Worm (Caenorhabditis elegans) whole organism, L1 larva: Measurements from ENCODE around the gene Y39B6A.5.

Experiments
- C04F5.9 ChIP-seq: sonication (generic microtip); optimal IDR thresholded peaks from 2 replicates; lab custom pipeline; 2016; ENCODE audit warnings: missing genetic modification characterization, missing compliant biosample characterization
- C16A3.4 ChIP-seq: fragments of 150-350 bp; optimal IDR thresholded peaks from 2 replicates; lab custom pipeline; 2014; ENCODE audit warnings: missing biosample characterization, missing genetic modification characterization
- F16B12.6 ChIP-seq: fragments of 150-350 bp; optimal IDR thresholded peaks from 2 replicates; lab custom pipeline; 2014; ENCODE audit warnings: missing biosample characterization, missing genetic modification characterization
- Y116A8C.19 ChIP-seq: sonication (generic microtip); optimal IDR thresholded peaks from 2 replicates; lab custom pipeline; 2016; ENCODE audit warnings: missing compliant biosample characterization, missing genetic modification characterization, borderline replicate concordance
- aly-2 ChIP-seq: fragments of 150-350 bp; optimal IDR thresholded peaks from 2 replicates; lab custom pipeline; 2014; ENCODE audit warnings: missing biosample characterization, missing genetic modification characterization
- blmp-1 ChIP-seq: fragments of 150-350 bp; optimal IDR thresholded peaks from 2 replicates; lab custom pipeline; 2014; ENCODE audit warnings: missing biosample characterization, missing genetic modification characterization
- ceh-82 ChIP-seq, 3 experiments: fragments of 150-350 bp in 1 of 3; sonication (generic microtip) in 2 of 3; optimal IDR thresholded peaks; 2 replicates each; lab custom pipeline; 2014 to 2017; ENCODE audit warnings: missing biosample characterization in 3 of 3, missing genetic modification characterization in 3 of 3
- ceh-90 ChIP-seq: sonication (generic microtip); optimal IDR thresholded peaks from 2 replicates; lab custom pipeline; 2016; ENCODE audit warnings: missing genetic modification characterization, missing compliant biosample characterization
- ces-1 ChIP-seq: fragments of 150-350 bp; optimal IDR thresholded peaks from 2 replicates; lab custom pipeline; 2014; ENCODE audit warnings: missing biosample characterization, missing genetic modification reagents, missing genetic modification characterization
- dpl-1 ChIP-seq, 3 experiments: fragments of 150-350 bp in 2 of 3; sonication (generic microtip) in 1 of 3; optimal IDR thresholded peaks; 2 replicates each; lab custom pipeline; 2014 to 2017; ENCODE audit warnings: missing biosample characterization in 3 of 3, missing genetic modification characterization in 3 of 3, missing genetic modification reagents in 3 of 3
- efl-1 ChIP-seq, 4 experiments: fragments of 150-350 bp; optimal IDR thresholded peaks in 3 of 4; peaks in 1 of 4; 1 replicate in 1 of 4; 2 replicates in 3 of 4; lab custom pipeline; 2014; ENCODE audit warnings: missing biosample characterization in 2 of 4, missing genetic modification characterization in 2 of 4, missing genetic modification reagents in 2 of 4
- elt-2 ChIP-seq: sonication (generic microtip); optimal IDR thresholded peaks from 2 replicates; lab custom pipeline; 2016; ENCODE audit warnings: missing genetic modification characterization, mild to moderate bottlenecking, inconsistent platforms, missing compliant biosample characterization, missing genetic modification reagents
- elt-3 ChIP-seq, 6 experiments: fragments of 150-350 bp in 1 of 6; sonication (generic microtip); optimal IDR thresholded peaks; 2 replicates each; lab custom pipeline; 2017 to 2018; ENCODE audit warnings: missing biosample characterization in 6 of 6, missing genetic modification characterization in 6 of 6, inconsistent platforms in 1 of 6
- fkh-10 ChIP-seq: sonication (generic microtip); optimal IDR thresholded peaks from 2 replicates; lab custom pipeline; 2017; ENCODE audit warnings: missing biosample characterization, missing genetic modification reagents, missing genetic modification characterization
- fkh-4 ChIP-seq: sonication (generic microtip); optimal IDR thresholded peaks from 2 replicates; lab custom pipeline; 2016; ENCODE audit warnings: missing compliant biosample characterization, missing genetic modification characterization, borderline replicate concordance
- fkh-8 ChIP-seq: sonication (generic microtip); optimal IDR thresholded peaks from 2 replicates; lab custom pipeline; 2016; ENCODE audit warnings: mild to moderate bottlenecking, missing genetic modification characterization, missing compliant biosample characterization
- grh-1 ChIP-seq: fragments of 200-800 bp; sonication (Bioruptor generic); IDR thresholded peaks from 2 replicates; pipeline ENCODE4 v1.3.6; 2022; ENCODE audit warnings: missing genetic modification reagents, missing genetic modification characterization, missing compliant biosample characterization
- hlh-4 ChIP-seq: sonication (generic microtip); optimal IDR thresholded peaks from 2 replicates; lab custom pipeline; 2016; ENCODE audit warnings: mild to moderate bottlenecking, missing genetic modification characterization, missing compliant biosample characterization
- hpl-2 ChIP-seq: fragments of 150-350 bp; optimal IDR thresholded peaks from 2 replicates; lab custom pipeline; 2014; ENCODE audit warnings: missing biosample characterization, missing genetic modification reagents, missing genetic modification characterization
- irx-1 ChIP-seq: sonication (generic microtip); optimal IDR thresholded peaks from 2 replicates; lab custom pipeline; 2016; ENCODE audit warnings: missing genetic modification characterization, missing compliant biosample characterization
- lin-14 ChIP-seq: fragments of 200-800 bp; sonication (Bioruptor generic); optimal IDR thresholded peaks from 2 replicates; lab custom pipeline; 2018; ENCODE audit warnings: mild to moderate bottlenecking, missing genetic modification characterization, moderate library complexity, missing compliant biosample characterization
- lin-15B ChIP-seq: fragments of 150-350 bp; sonication (generic microtip); optimal IDR thresholded peaks from 3 replicates; lab custom pipeline; 2014; ENCODE audit warnings: missing biosample characterization, missing genetic modification characterization
- lin-35 ChIP-seq, 2 experiments: fragments of 150-350 bp; optimal IDR thresholded peaks; 2 replicates each; lab custom pipeline; 2014; ENCODE audit warnings: missing biosample characterization in 2 of 2, missing genetic modification characterization in 2 of 2, missing genetic modification reagents in 2 of 2
- lin-39 ChIP-seq: fragments of 150-350 bp; optimal IDR thresholded peaks from 2 replicates; lab custom pipeline; 2014; ENCODE audit warnings: missing biosample characterization, missing genetic modification reagents, missing genetic modification characterization
- lsy-2 ChIP-seq, 2 experiments: fragments of 150-350 bp; optimal IDR thresholded peaks; 2 replicates each; lab custom pipeline; 2014; ENCODE audit warnings: missing biosample characterization in 2 of 2, missing genetic modification characterization in 2 of 2
- mef-2 ChIP-seq: fragments of 150-350 bp; optimal IDR thresholded peaks from 2 replicates; lab custom pipeline; 2014; ENCODE audit warnings: missing biosample characterization, missing genetic modification characterization
- mep-1 ChIP-seq: fragments of 150-350 bp; optimal IDR thresholded peaks from 2 replicates; lab custom pipeline; 2014; ENCODE audit warnings: missing biosample characterization, missing genetic modification characterization
- nhr-12 ChIP-seq: sonication (generic microtip); optimal IDR thresholded peaks from 2 replicates; lab custom pipeline; 2017; ENCODE audit warnings: missing biosample characterization, missing genetic modification characterization
- nhr-237 ChIP-seq: fragments of 150-350 bp; optimal IDR thresholded peaks from 2 replicates; lab custom pipeline; 2014; ENCODE audit warnings: missing biosample characterization, missing genetic modification characterization
- nhr-28 ChIP-seq: fragments of 150-350 bp; optimal IDR thresholded peaks from 2 replicates; lab custom pipeline; 2014; ENCODE audit warnings: missing biosample characterization, missing genetic modification characterization
- nhr-47 ChIP-seq: sonication (generic microtip); optimal IDR thresholded peaks from 2 replicates; lab custom pipeline; 2016; ENCODE audit warnings: mild to moderate bottlenecking, missing genetic modification characterization, moderate library complexity, missing compliant biosample characterization
- nhr-76 ChIP-seq: sonication (generic microtip); optimal IDR thresholded peaks from 2 replicates; lab custom pipeline; 2017; ENCODE audit warnings: missing biosample characterization, missing genetic modification characterization
- nhr-77 ChIP-seq: fragments of 150-350 bp; optimal IDR thresholded peaks from 2 replicates; lab custom pipeline; 2014; ENCODE audit warnings: missing biosample characterization, missing genetic modification characterization
- nhr-84 ChIP-seq: sonication (generic microtip); optimal IDR thresholded peaks from 2 replicates; lab custom pipeline; 2017; ENCODE audit warnings: missing biosample characterization, missing genetic modification characterization
- nhr-85 ChIP-seq: sonication (generic microtip); peaks from one replicate; lab custom pipeline; 2016; ENCODE audit warnings: missing genetic modification characterization, inconsistent platforms, missing compliant biosample characterization
- nhr-90 ChIP-seq: sonication (generic microtip); optimal IDR thresholded peaks from 2 replicates; lab custom pipeline; 2016; ENCODE audit warnings: mild to moderate bottlenecking, missing genetic modification characterization, missing compliant biosample characterization; ENCODE audit not compliant: poor library complexity
- pag-3 ChIP-seq: sonication (generic microtip); optimal IDR thresholded peaks from 2 replicates; lab custom pipeline; 2017; ENCODE audit warnings: missing genetic modification characterization, mild to moderate bottlenecking, missing compliant biosample characterization, antibody characterized with exemption, borderline replicate concordance; ENCODE audit not compliant: insufficient read depth
- pax-3 ChIP-seq: fragments of 200-800 bp; sonication (Bioruptor generic); optimal IDR thresholded peaks from 2 replicates; lab custom pipeline; 2018; ENCODE audit warnings: mild to moderate bottlenecking, missing genetic modification characterization, moderate library complexity, missing compliant biosample characterization
- skn-1 ChIP-seq: fragments of 150-350 bp; optimal IDR thresholded peaks from 2 replicates; lab custom pipeline; 2014; ENCODE audit warnings: missing biosample characterization, missing genetic modification characterization
- snu-23 ChIP-seq: sonication (generic microtip); optimal IDR thresholded peaks from 2 replicates; lab custom pipeline; 2016; ENCODE audit warnings: missing genetic modification characterization, missing compliant biosample characterization
- swsn-7 ChIP-seq: sonication (generic microtip); optimal IDR thresholded peaks from 2 replicates; lab custom pipeline; 2016; ENCODE audit warnings: missing genetic modification characterization, missing compliant biosample characterization
- tbx-2 ChIP-seq: sonication (generic microtip); optimal IDR thresholded peaks from 2 replicates; lab custom pipeline; 2016; ENCODE audit warnings: missing genetic modification characterization, missing compliant biosample characterization
- tlp-1 ChIP-seq: fragments of 150-350 bp; optimal IDR thresholded peaks from 2 replicates; lab custom pipeline; 2014; ENCODE audit warnings: missing biosample characterization, missing genetic modification characterization
- unc-130 ChIP-seq: fragments of 150-350 bp; optimal IDR thresholded peaks from 2 replicates; lab custom pipeline; 2017; ENCODE audit warnings: missing biosample characterization, missing genetic modification characterization, inconsistent platforms
- unc-30 ChIP-seq: sonication (generic microtip); optimal IDR thresholded peaks from 2 replicates; lab custom pipeline; 2017; ENCODE audit warnings: missing biosample characterization, missing genetic modification characterization
- unc-86 ChIP-seq: sonication (generic microtip); optimal IDR thresholded peaks from 2 replicates; lab custom pipeline; 2016; ENCODE audit warnings: missing genetic modification characterization, missing compliant biosample characterization
- xbp-1 ChIP-seq: sonication (generic microtip); optimal IDR thresholded peaks from 2 replicates; lab custom pipeline; 2016; ENCODE audit warnings: missing genetic modification characterization, missing compliant biosample characterization

Y39B6A.5 gene

DNA sequence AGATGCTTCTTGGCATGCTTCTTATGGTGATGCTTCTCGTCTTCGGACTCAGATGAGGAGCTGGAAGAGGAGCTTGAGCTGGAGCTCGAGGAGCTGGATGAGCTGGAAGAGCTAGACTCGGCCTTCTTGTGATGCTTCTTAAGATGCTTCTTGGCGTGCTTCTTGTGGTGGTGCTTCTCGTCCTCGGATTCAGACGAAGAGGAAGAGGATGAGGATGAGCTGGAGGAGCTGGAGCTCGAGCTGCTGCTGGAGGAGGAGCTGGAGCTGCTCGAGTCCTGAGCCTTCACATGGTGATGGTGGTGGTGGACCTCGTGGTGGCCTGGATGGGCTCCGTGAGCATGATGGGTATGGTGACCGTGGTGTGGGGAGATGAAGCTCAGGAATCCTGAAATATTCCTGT lies 44.1 kb upstream of the Y39B6A.5 start:
- TF ChIP-seq grh-1 (no peak), lin-14 (no peak), tlp-1 (tag; lab: Kevin White, UChicago) (no peak), nhr-85 (tag; lab: Kevin White, UChicago) (no peak), aly-2 (tag; lab: Kevin White, UChicago) (no peak), Y116A8C.19 (tag; lab: Kevin White, UChicago) (no peak)
- TF ChIP-seq, all 84 proteins: peak for 0

DNA sequence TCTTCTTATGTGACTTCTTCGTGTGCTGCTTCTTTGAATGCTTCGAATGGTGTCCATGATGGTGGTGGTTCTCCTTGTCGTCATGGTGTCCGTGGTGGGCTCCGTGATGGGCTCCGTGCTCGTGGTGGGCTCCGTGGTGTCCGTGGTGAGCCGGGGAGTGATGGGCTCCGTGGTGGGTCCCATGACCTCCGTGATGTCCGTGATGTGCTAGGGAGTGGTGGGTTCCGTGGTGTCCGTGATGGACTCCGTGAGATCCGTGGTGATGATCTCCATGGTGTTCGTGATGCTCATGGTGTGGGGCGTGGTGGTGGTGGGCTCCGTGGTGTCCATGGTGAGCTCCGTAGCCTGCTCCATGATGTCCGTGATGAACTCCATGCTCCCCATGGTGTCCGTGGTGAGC lies 42.5 kb upstream of the Y39B6A.5 start:
- TF ChIP-seq efl-1 (optimal IDR thresholded peaks at IDR 0.05; lab: Kevin White, UChicago): no peak
- TF ChIP-seq efl-1 (GFP tag; optimal IDR thresholded peaks at IDR 0.05 in 1 of 2; lab: Kevin White, UChicago): peak in 1 of 2 experiments; percentile 65
- TF ChIP-seq elt-2: no peak

DNA sequence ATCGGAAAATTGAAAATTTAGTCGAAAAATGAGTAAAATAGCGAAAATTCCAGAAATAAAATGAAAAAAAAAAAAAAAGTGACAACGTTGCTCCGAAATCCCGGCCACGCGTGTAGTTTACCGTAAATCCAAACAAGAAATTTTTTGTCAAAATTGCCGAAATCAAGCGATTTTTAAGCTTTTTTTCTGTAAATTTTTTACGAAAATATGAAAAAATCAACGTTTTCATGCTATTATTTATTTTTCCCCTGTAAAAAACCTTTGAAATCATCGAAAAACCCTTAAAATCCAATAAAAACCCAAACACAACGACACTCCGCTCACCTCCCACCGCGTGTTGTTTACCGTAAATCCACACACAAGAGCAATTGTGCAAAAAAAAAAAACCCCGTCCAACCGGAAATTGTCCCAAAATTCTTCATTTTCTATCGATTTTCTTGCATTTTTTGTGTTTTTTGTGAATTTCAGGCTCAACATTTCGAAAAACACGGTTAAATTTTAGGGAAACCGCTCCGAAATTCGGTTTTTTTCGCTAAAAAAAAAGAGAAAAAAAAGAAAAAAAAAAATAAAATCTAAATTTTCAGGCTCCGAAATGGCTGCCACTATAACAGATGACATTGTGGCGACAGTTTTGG lies 31.4 kb upstream of the Y39B6A.5 start, which contains the start of the genes Y39B6A.3 and pph-5:
Gene Y39B6A.3 (minus strand): TSS at position 51 of the 635 bp plus-strand sequence.
Gene pph-5 (plus strand): TSS at position 585 of the 635 bp plus-strand sequence.
- peak; percentile 7 for TF ChIP-seq hpl-2 (GFP tag; lab: Kevin White, UChicago)
- TF ChIP-seq efl-1 (optimal IDR thresholded peaks at IDR 0.05; lab: Kevin White, UChicago): peak; percentile 30 to 52
- TF ChIP-seq efl-1 (GFP tag; optimal IDR thresholded peaks at IDR 0.05 in 1 of 2; lab: Kevin White, UChicago): peak; percentile 26 to 88
- peak; percentile 63 for TF ChIP-seq nhr-85 (tag; lab: Kevin White, UChicago)
- TF ChIP-seq irx-1 (tag; lab: Kevin White, UChicago): peak; percentile 59
- TF ChIP-seq nhr-28 (tag; lab: Kevin White, UChicago): no peak
- peak; percentile 65 for TF ChIP-seq fkh-8 (tag; lab: Kevin White, UChicago)
- no peak for TF ChIP-seq fkh-4 (tag; lab: Kevin White, UChicago)
- no peak for TF ChIP-seq ceh-90
- TF ChIP-seq unc-86 (tag; lab: Kevin White, UChicago): peak; percentile 48
- peak; percentile 21 for TF ChIP-seq blmp-1
- no peak for TF ChIP-seq unc-130 (tag; lab: Kevin White, UChicago)
- TF ChIP-seq ces-1: no peak
- TF ChIP-seq mef-2 (tag; lab: Kevin White, UChicago): no peak
- TF ChIP-seq pax-3 (tag; lab: Kevin White, UChicago): peak; percentile 38
- no peak for TF ChIP-seq pag-3 (tag; lab: Kevin White, UChicago)
- peak; percentile 44 for TF ChIP-seq mep-1 (tag; lab: Kevin White, UChicago)
- peak; percentile 42 to 73 for TF ChIP-seq lsy-2 (tag; optimal IDR thresholded peaks at IDR 0.05; lab: Kevin White, UChicago)
- no peak for TF ChIP-seq tlp-1 (tag; lab: Kevin White, UChicago)
- TF ChIP-seq nhr-47 (tag; lab: Kevin White, UChicago): peak; percentile 81
- no peak for TF ChIP-seq nhr-76 (tag; lab: Kevin White, UChicago)
- TF ChIP-seq tbx-2: peak; percentile 61
- no peak for TF ChIP-seq fkh-10 (GFP tag; lab: Kevin White, UChicago)
- TF ChIP-seq lin-39 (tag; lab: Kevin White, UChicago): peak; percentile 23
- TF ChIP-seq elt-3 (tag; optimal IDR thresholded peaks at IDR 0.05; lab: Kevin White, UChicago): no peak
- peak; percentile 49 for TF ChIP-seq nhr-77
- TF ChIP-seq dpl-1 (GFP tag; optimal IDR thresholded peaks at IDR 0.05; lab: Kevin White, UChicago): peak; percentile 36 to 52 (median 36)
- TF ChIP-seq nhr-12 (tag; lab: Kevin White, UChicago): no peak
- peak; percentile 56 for TF ChIP-seq swsn-7 (tag; lab: Kevin White, UChicago)
- TF ChIP-seq nhr-90 (tag; lab: Kevin White, UChicago): no peak
- peak; percentile 1 for TF ChIP-seq F16B12.6
- TF ChIP-seq lin-15B (tag; lab: Kevin White, UChicago): peak; percentile 44
- TF ChIP-seq aly-2 (tag; lab: Kevin White, UChicago): peak; percentile 21
- no peak for TF ChIP-seq nhr-237 (tag; lab: Kevin White, UChicago)
- TF ChIP-seq lin-35 (GFP tag; optimal IDR thresholded peaks at IDR 0.05; lab: Kevin White, UChicago): peak; percentile 49 to 53
- TF ChIP-seq snu-23 (GFP tag; lab: Kevin White, UChicago): peak; percentile 78
- no peak for TF ChIP-seq lin-14
- no peak for TF ChIP-seq unc-30
- no peak for TF ChIP-seq C04F5.9 (tag; lab: Kevin White, UChicago)
- TF ChIP-seq skn-1: peak; percentile 9
- no peak for TF ChIP-seq hlh-4 (tag; lab: Kevin White, UChicago)
- peak in 1 of 3 experiments; percentile 28 for TF ChIP-seq ceh-82 (tag; optimal IDR thresholded peaks at IDR 0.05; lab: Kevin White, UChicago)
- peak; percentile 70 for TF ChIP-seq xbp-1 (tag; lab: Kevin White, UChicago)
- peak; percentile 18 for TF ChIP-seq C16A3.4 (tag; lab: Kevin White, UChicago)
- TF ChIP-seq nhr-84 (tag; lab: Kevin White, UChicago): no peak
